Fruit fly (Drosophila melanogaster) whole organism, embryonic: ENCODE results near the gene CG14183.
A peak's percentile ranks its signal among the peaks of the same experiment; 100 is the strongest.

Source experiments
- ATbp ChIP-seq: fragments of 200-800 bp; sonication (Bioruptor generic); optimal IDR thresholded peaks from 2 replicates; lab custom pipeline; 2017; ENCODE audit warnings: missing biosample characterization, mild to moderate bottlenecking, missing genetic modification characterization, missing genetic modification reagents
- Atf3 ChIP-seq: fragments of 200-800 bp; sonication (Bioruptor generic); optimal IDR thresholded peaks from 3 replicates; lab custom pipeline; 2016; ENCODE audit warnings: missing biosample characterization, missing genetic modification characterization
- CG12219 ChIP-seq: fragments of 200-800 bp; sonication (Bioruptor generic); optimal IDR thresholded peaks from 3 replicates; lab custom pipeline; 2018; ENCODE audit warnings: missing biosample characterization, mild to moderate bottlenecking, missing genetic modification characterization
- CG13287 ChIP-seq: fragments of 200-800 bp; sonication (Bioruptor generic); IDR thresholded peaks from 2 replicates; pipeline ENCODE4 v1.3.6; 2022; ENCODE audit warnings: missing biosample characterization, missing genetic modification characterization; ENCODE audit not compliant: partially characterized antibody
- CG15479 ChIP-seq: fragments of 200-800 bp; sonication (Bioruptor generic); optimal IDR thresholded peaks from 3 replicates; lab custom pipeline; 2019; ENCODE audit warnings: missing biosample characterization, mild to moderate bottlenecking, missing genetic modification characterization, moderate library complexity
- CG1647 ChIP-seq: fragments of 200-800 bp; sonication (Bioruptor generic); optimal IDR thresholded peaks from 3 replicates; lab custom pipeline; 2016; ENCODE audit warnings: missing biosample characterization, missing genetic modification characterization
- CG16863 ChIP-seq: fragments of 200-800 bp; sonication (Bioruptor generic); optimal IDR thresholded peaks from 3 replicates; lab custom pipeline; 2016; ENCODE audit warnings: missing biosample characterization, missing genetic modification characterization
- CG17612 ChIP-seq: fragments of 200-800 bp; sonication (Bioruptor generic); IDR thresholded peaks from 2 replicates; pipeline ENCODE4 v1.3.6; 2022; ENCODE audit warnings: missing biosample characterization, missing genetic modification characterization
- CG1832 ChIP-seq: fragments of 200-800 bp; sonication (Bioruptor generic); optimal IDR thresholded peaks from 2 replicates; lab custom pipeline; 2017; ENCODE audit warnings: missing biosample characterization, mild to moderate bottlenecking, missing genetic modification characterization, inconsistent platforms
- CG18599 ChIP-seq: fragments of 200-800 bp; sonication (Bioruptor generic); optimal IDR thresholded peaks from 3 replicates; lab custom pipeline; 2017; ENCODE audit warnings: missing biosample characterization, missing genetic modification characterization, mild to moderate bottlenecking, moderate library complexity, missing genetic modification reagents
- CG2889 ChIP-seq: fragments of 200-800 bp; sonication (Bioruptor generic); IDR thresholded peaks from 3 replicates; pipeline ENCODE4 v1.3.6; 2022; ENCODE audit warnings: missing biosample characterization, missing genetic modification characterization
- CG3163 ChIP-seq: fragments of 200-800 bp; sonication (Bioruptor generic); optimal IDR thresholded peaks from 3 replicates; lab custom pipeline; 2016; ENCODE audit warnings: missing biosample characterization, missing genetic modification characterization
- CG4820 ChIP-seq: fragments of 200-800 bp; sonication (Bioruptor generic); optimal IDR thresholded peaks from 3 replicates; lab custom pipeline; 2016; ENCODE audit warnings: missing biosample characterization, missing genetic modification characterization
- CG6175 ChIP-seq: fragments of 200-800 bp; sonication (Bioruptor generic); IDR thresholded peaks from 3 replicates; pipeline ENCODE4 v1.3.6; 2022; ENCODE audit warnings: missing biosample characterization, missing genetic modification characterization
- CG6683 ChIP-seq: fragments of 200-800 bp; sonication (Bioruptor generic); optimal IDR thresholded peaks from 2 replicates; lab custom pipeline; 2017; ENCODE audit warnings: missing biosample characterization, mild to moderate bottlenecking, missing genetic modification characterization, missing genetic modification reagents
- CG7839 ChIP-seq: fragments of 200-800 bp; sonication (Bioruptor generic); optimal IDR thresholded peaks from 3 replicates; lab custom pipeline; 2018; ENCODE audit warnings: missing biosample characterization, mild to moderate bottlenecking, missing genetic modification characterization, moderate library complexity
- Chrac-16 ChIP-seq: fragments of 200-800 bp; sonication (Bioruptor generic); optimal IDR thresholded peaks from 3 replicates; lab custom pipeline; 2016; ENCODE audit warnings: missing biosample characterization, missing genetic modification characterization
- D ChIP-seq, 2 experiments: fragments of 200-800 bp in 1 of 2; fragments of >200 bp in 1 of 2; sonication (Bioruptor generic) in 1 of 2; optimal IDR thresholded peaks; 2 replicates in 1 of 2; 3 replicates in 1 of 2; lab custom pipeline; 2017; ENCODE audit warnings: mild to moderate bottlenecking in 1 of 2, missing biosample characterization in 1 of 2, missing genetic modification characterization in 1 of 2, missing genetic modification reagents in 1 of 2
- Dref ChIP-seq: fragments of 200-800 bp; sonication (Bioruptor generic); IDR thresholded peaks from 2 replicates; pipeline ENCODE4 v1.3.6; 2022; ENCODE audit warnings: missing biosample characterization, missing genetic modification characterization
- E2f2 ChIP-seq: fragments of 200-800 bp; sonication (Bioruptor generic); IDR thresholded peaks from 2 replicates; pipeline ENCODE4 v1.3.6; 2022; ENCODE audit warnings: missing biosample characterization, missing genetic modification characterization
- HLHmδ ChIP-seq: fragments of 200-800 bp; sonication (Bioruptor generic); optimal IDR thresholded peaks from 2 replicates; lab custom pipeline; 2018; ENCODE audit warnings: missing biosample characterization, mild to moderate bottlenecking, missing genetic modification characterization, moderate library complexity
- Hmx ChIP-seq: fragments of 200-800 bp; sonication (Bioruptor generic); optimal IDR thresholded peaks from 2 replicates; lab custom pipeline; 2016; ENCODE audit warnings: missing biosample characterization, missing genetic modification characterization
- MBD-R2 ChIP-seq: fragments of 200-800 bp; sonication (Bioruptor generic); IDR thresholded peaks from 2 replicates; pipeline ENCODE4 v1.3.6; 2022; ENCODE audit warnings: missing biosample characterization, missing genetic modification characterization
- MESR4 ChIP-seq: fragments of 200-800 bp; sonication (Bioruptor generic); optimal IDR thresholded peaks from 2 replicates; lab custom pipeline; 2018; ENCODE audit warnings: missing biosample characterization, mild to moderate bottlenecking, missing genetic modification characterization, moderate library complexity
- Mes4 ChIP-seq: fragments of 200-800 bp; sonication (Bioruptor generic); optimal IDR thresholded peaks from 2 replicates; lab custom pipeline; 2016; ENCODE audit warnings: missing biosample characterization, missing genetic modification characterization
- Sry-δ ChIP-seq: fragments of 200-800 bp; sonication (Bioruptor generic); optimal IDR thresholded peaks from 2 replicates; lab custom pipeline; 2016; ENCODE audit warnings: missing biosample characterization, missing genetic modification characterization
- Ssrp ChIP-seq: fragments of 200-800 bp; sonication (Bioruptor generic); optimal IDR thresholded peaks from 2 replicates; lab custom pipeline; 2018; ENCODE audit warnings: missing biosample characterization, mild to moderate bottlenecking, missing genetic modification characterization, moderate library complexity
- Xbp1 ChIP-seq: fragments of 200-800 bp; sonication (Bioruptor generic); optimal IDR thresholded peaks from 3 replicates; lab custom pipeline; 2016; ENCODE audit warnings: missing biosample characterization, mild to moderate bottlenecking, missing genetic modification characterization
- ab ChIP-seq: fragments of 200-800 bp; sonication (Bioruptor generic); optimal IDR thresholded peaks from 2 replicates; lab custom pipeline; 2016; ENCODE audit warnings: missing biosample characterization, missing genetic modification characterization
- amos ChIP-seq: fragments of 200-800 bp; sonication (Bioruptor generic); IDR thresholded peaks from 2 replicates; pipeline ENCODE4 v1.3.6; 2022; ENCODE audit warnings: missing biosample characterization, missing genetic modification characterization; ENCODE audit not compliant: partially characterized antibody
- chif ChIP-seq, 2 experiments: fragments of 200-800 bp; sonication (Bioruptor generic); optimal IDR thresholded peaks; 3 replicates each; lab custom pipeline; 2016; ENCODE audit warnings: missing biosample characterization in 2 of 2, missing genetic modification characterization in 2 of 2
- chinmo ChIP-seq: fragments of 200-800 bp; sonication (Bioruptor generic); IDR thresholded peaks from 4 replicates; pipeline ENCODE4 v1.3.6; 2022; ENCODE audit warnings: missing biosample characterization, missing genetic modification characterization; ENCODE audit not compliant: partially characterized antibody
- crp ChIP-seq, 2 experiments: fragments of 200-800 bp; sonication (Bioruptor generic); optimal IDR thresholded peaks; 2 replicates in 1 of 2; 3 replicates in 1 of 2; lab custom pipeline; 2017; ENCODE audit warnings: missing biosample characterization in 2 of 2, missing genetic modification characterization in 2 of 2, mild to moderate bottlenecking in 1 of 2, moderate library complexity in 1 of 2
- dimm ChIP-seq: fragments of 200-800 bp; sonication (Bioruptor generic); IDR thresholded peaks from 2 replicates; pipeline ENCODE4 v1.3.6; 2022; ENCODE audit warnings: missing biosample characterization, missing genetic modification characterization
- dpn ChIP-seq, 2 experiments: fragments of 200-800 bp; sonication (Bioruptor generic); optimal IDR thresholded peaks; 3 replicates each; lab custom pipeline; 2016; ENCODE audit warnings: missing biosample characterization in 2 of 2, missing genetic modification characterization in 2 of 2
- dysf ChIP-seq: fragments of 200-800 bp; sonication (Bioruptor generic); IDR thresholded peaks from 3 replicates; pipeline ENCODE4 v1.3.6; 2022; ENCODE audit warnings: missing biosample characterization, missing genetic modification characterization
- ftz-f1 ChIP-seq: fragments of 200-800 bp; sonication (Bioruptor generic); optimal IDR thresholded peaks from 2 replicates; lab custom pipeline; 2016; ENCODE audit warnings: missing biosample characterization, missing genetic modification characterization
- gce ChIP-seq: fragments of 200-800 bp; sonication (Bioruptor generic); IDR thresholded peaks from 3 replicates; pipeline ENCODE4 v1.3.6; 2022; ENCODE audit warnings: missing biosample characterization, missing genetic modification characterization
- gcm2 ChIP-seq: fragments of 200-800 bp; sonication (Bioruptor generic); optimal IDR thresholded peaks from 2 replicates; lab custom pipeline; 2016; ENCODE audit warnings: missing biosample characterization, missing genetic modification characterization
- nerfin-2 ChIP-seq: fragments of 200-800 bp; sonication (Bioruptor generic); IDR thresholded peaks from 2 replicates; pipeline ENCODE4 v1.3.6; 2022; ENCODE audit warnings: missing biosample characterization, missing genetic modification characterization; ENCODE audit not compliant: partially characterized antibody
- p53 ChIP-seq: fragments of 200-800 bp; sonication (Bioruptor generic); optimal IDR thresholded peaks from 2 replicates; lab custom pipeline; 2016; ENCODE audit warnings: missing biosample characterization, missing genetic modification characterization
- sna ChIP-seq: fragments of 200-800 bp; sonication (Bioruptor generic); IDR thresholded peaks from 2 replicates; pipeline ENCODE4 v1.3.6; 2022; ENCODE audit warnings: missing biosample characterization, missing genetic modification characterization; ENCODE audit not compliant: partially characterized antibody
- stwl ChIP-seq: fragments of 200-800 bp; sonication (Bioruptor generic); optimal IDR thresholded peaks from 3 replicates; lab custom pipeline; 2018; ENCODE audit warnings: missing biosample characterization, mild to moderate bottlenecking, missing genetic modification characterization, moderate library complexity
- ttk ChIP-seq: fragments of 200-800 bp; sonication (Bioruptor generic); IDR thresholded peaks from 2 replicates; pipeline ENCODE4 v2.1.2; 2022; ENCODE audit warnings: missing biosample characterization, missing genetic modification characterization
- twi ChIP-seq: fragments of 200-800 bp; optimal IDR thresholded peaks from 2 replicates; lab custom pipeline; 2019; ENCODE audit warnings: missing biosample characterization, mild to moderate bottlenecking, missing genetic modification characterization, moderate library complexity
- z ChIP-seq: fragments of 200-800 bp; sonication (Bioruptor generic); IDR thresholded peaks from 3 replicates; pipeline ENCODE4 v1.3.6; 2022; ENCODE audit warnings: missing biosample characterization, missing genetic modification characterization

CG14183 gene

dm6 chr3L:20028753-20029152 is 1.1 kb upstream of the CG14183 start, which contains the start of gene Lamtor1 (continued):
- TF ChIP-seq HLHmδ (GFP tag; lab: Kevin White, UChicago): no peak
- peak; percentile 26; the same call in 1 of the 2 replicates for TF ChIP-seq sna (GFP tag; lab: Robert Waterston, UW)
- peak; percentile 71 for TF ChIP-seq MBD-R2 (GFP tag; lab: Robert Waterston, UW)
- peak; percentile 57 for TF ChIP-seq CG13287 (GFP tag; lab: Robert Waterston, UW)
- no peak for TF ChIP-seq CG7839
- peak; percentile 96 for TF ChIP-seq E2f2 (GFP tag; lab: Robert Waterston, UW)
- peak; percentile 21; the same call in 1 of the 2 replicates for TF ChIP-seq amos (GFP tag; lab: Robert Waterston, UW)
- peak; percentile 94 for TF ChIP-seq MESR4 (GFP tag; lab: Kevin White, UChicago)
- peak in 1 of 2 experiments; percentile 80 for TF ChIP-seq crp (GFP tag; optimal IDR thresholded peaks at IDR 0.05; lab: Kevin White, UChicago)
- TF ChIP-seq p53 (GFP tag; lab: Kevin White, UChicago): no peak
- no peak for TF ChIP-seq CG12219
- TF ChIP-seq D (optimal IDR thresholded peaks at IDR 0.05; lab: Kevin White, UChicago): peak; percentile 73
- no peak for TF ChIP-seq D (GFP tag; optimal IDR thresholded peaks at IDR 0.05; lab: Kevin White, UChicago)
- peak; percentile 83 for TF ChIP-seq Sry-δ (GFP tag; lab: Kevin White, UChicago)
- peak; percentile 90 for TF ChIP-seq Dref (GFP tag; lab: Robert Waterston, UW)
- TF ChIP-seq stwl (tag; lab: Kevin White, UChicago): peak; percentile 68
- TF ChIP-seq Chrac-16 (GFP tag; lab: Kevin White, UChicago): no peak
- TF ChIP-seq Atf3 (GFP tag; lab: Kevin White, UChicago): no peak
- no peak for TF ChIP-seq dimm (GFP tag; lab: Robert Waterston, UW)
- TF ChIP-seq CG15479 (GFP tag; lab: Kevin White, UChicago): no peak
- TF ChIP-seq, all 482 proteins: peak for 27

- no peak for TF ChIP-seq ATbp (GFP tag; lab: Kevin White, UChicago)
- TF ChIP-seq CG6683 (GFP tag; lab: Kevin White, UChicago): no peak
- no peak for TF ChIP-seq gcm2 (GFP tag; lab: Kevin White, UChicago)
- no peak for TF ChIP-seq chif (GFP tag; optimal IDR thresholded peaks at IDR 0.05; lab: Kevin White, UChicago)
- no peak for TF ChIP-seq CG2889 (GFP tag; lab: Robert Waterston, UW)
- TF ChIP-seq CG17612 (GFP tag; lab: Robert Waterston, UW): no peak
- no peak for TF ChIP-seq ab (GFP tag; lab: Kevin White, UChicago)
- no peak for TF ChIP-seq CG1647 (GFP tag; lab: Kevin White, UChicago)
- peak; percentile 82 for TF ChIP-seq twi (tag; lab: Kevin White, UChicago)
- TF ChIP-seq CG16863 (GFP tag; lab: Kevin White, UChicago): no peak
- TF ChIP-seq CG6175: no peak
- TF ChIP-seq dpn (GFP tag; optimal IDR thresholded peaks at IDR 0.05; lab: Kevin White, UChicago): no peak
- no peak for TF ChIP-seq Hmx (GFP tag; lab: Kevin White, UChicago)
- no peak for TF ChIP-seq p53 (GFP tag; lab: Kevin White, UChicago)
- TF ChIP-seq ttk (GFP tag; lab: Robert Waterston, UW): no peak
- TF ChIP-seq ftz-f1 (GFP tag; lab: Kevin White, UChicago): no peak
- TF ChIP-seq dysf (GFP tag; lab: Robert Waterston, UW): no peak
- peak; percentile 100 for TF ChIP-seq nerfin-2 (GFP tag; lab: Robert Waterston, UW)
- TF ChIP-seq z (GFP tag; lab: Robert Waterston, UW): peak; percentile 53; the same call in 1 of the 3 replicates
- no peak for TF ChIP-seq CG3163 (GFP tag; lab: Kevin White, UChicago)
- no peak for TF ChIP-seq Xbp1 (GFP tag; lab: Kevin White, UChicago)
- no peak for TF ChIP-seq Mes4 (GFP tag; lab: Kevin White, UChicago)
- TF ChIP-seq CG4820 (GFP tag; lab: Kevin White, UChicago): no peak
- no peak for TF ChIP-seq CG1832 (GFP tag; lab: Kevin White, UChicago)
- TF ChIP-seq Ssrp (tag; lab: Kevin White, UChicago): no peak
- TF ChIP-seq Sry-δ (GFP tag; lab: Kevin White, UChicago): peak; percentile 75
- no peak for TF ChIP-seq gce
- TF ChIP-seq CG18599 (GFP tag; lab: Kevin White, UChicago): no peak
- peak; percentile 99 for TF ChIP-seq chinmo (GFP tag; lab: Robert Waterston, UW)
These were observed 21.1 kb downstream of the CG14183 start for dm6 chr3L:20006269-20007265.
